Worm (Caenorhabditis elegans) whole organism, early embryonic: ENCODE results near the gene W02B8.1.

Source experiments
- ama-1 ChIP-seq: fragments of 150-350 bp; optimal IDR thresholded peaks from 2 replicates; lab custom pipeline; 2014
- flt-1 ChIP-seq: fragments of 200-800 bp; sonication (Bioruptor generic); IDR thresholded peaks from 2 replicates; pipeline ENCODE4 v1.3.6; 2022; ENCODE audit warnings: missing genetic modification characterization, missing compliant biosample characterization
- sea-1 ChIP-seq: fragments of 200-800 bp; sonication (Bioruptor generic); conservative IDR thresholded peaks from 2 replicates; pipeline ENCODE4 v1.3.6; 2022; ENCODE audit warnings: missing genetic modification characterization, missing compliant biosample characterization
- tra-4 ChIP-seq: sonication (generic microtip); optimal IDR thresholded peaks from 2 replicates; lab custom pipeline; 2017; ENCODE audit warnings: missing genetic modification characterization, missing compliant biosample characterization

ce11 chrII:13938290-13938689 lies 36.4 kb upstream of the W02B8.1 start:
- TF ChIP-seq sea-1 (GFP tag; lab: Robert Waterston, UW), result no peak
- no peak for TF ChIP-seq ama-1 (lab: Kevin White, UChicago)
- no peak for TF ChIP-seq tra-4 (tag; lab: Kevin White, UChicago)
- TF ChIP-seq flt-1, result no peak
